Worm (Caenorhabditis elegans) whole organism, L3 larva: ENCODE results near the gene nep-17.

ENCODE experiments used
- ZK546.5 ChIP-seq: sonication (generic microtip); optimal IDR thresholded peaks from 2 replicates; lab custom pipeline; 2017; ENCODE audit warnings: missing biosample characterization, missing genetic modification characterization
- daf-12 ChIP-seq: fragments of 150-350 bp; optimal IDR thresholded peaks from 2 replicates; lab custom pipeline; 2014; ENCODE audit warnings: missing biosample characterization, missing genetic modification reagents, missing genetic modification characterization
- egl-27 ChIP-seq: sonication (generic microtip); optimal IDR thresholded peaks from 4 replicates; lab custom pipeline; 2017; ENCODE audit warnings: missing biosample characterization, missing genetic modification reagents, missing genetic modification characterization
- nhr-11 ChIP-seq: fragments of 150-350 bp; optimal IDR thresholded peaks from 2 replicates; lab custom pipeline; 2014; ENCODE audit warnings: missing biosample characterization, missing genetic modification characterization
- nhr-237 ChIP-seq: fragments of 150-350 bp; optimal IDR thresholded peaks from 2 replicates; lab custom pipeline; 2014; ENCODE audit warnings: missing biosample characterization, missing genetic modification characterization
- nhr-25 ChIP-seq: sonication (generic microtip); optimal IDR thresholded peaks from 2 replicates; lab custom pipeline; 2017; ENCODE audit warnings: missing biosample characterization, missing genetic modification characterization
- tbx-2 ChIP-seq: sonication (generic microtip); optimal IDR thresholded peaks from 2 replicates; lab custom pipeline; 2016; ENCODE audit warnings: mild to moderate bottlenecking, missing genetic modification characterization, missing compliant biosample characterization
- unc-62 ChIP-seq: fragments of 150-350 bp; sonication (generic microtip); optimal IDR thresholded peaks from 4 replicates; lab custom pipeline; 2014; ENCODE audit warnings: missing biosample characterization, missing genetic modification reagents, missing genetic modification characterization

DNA sequence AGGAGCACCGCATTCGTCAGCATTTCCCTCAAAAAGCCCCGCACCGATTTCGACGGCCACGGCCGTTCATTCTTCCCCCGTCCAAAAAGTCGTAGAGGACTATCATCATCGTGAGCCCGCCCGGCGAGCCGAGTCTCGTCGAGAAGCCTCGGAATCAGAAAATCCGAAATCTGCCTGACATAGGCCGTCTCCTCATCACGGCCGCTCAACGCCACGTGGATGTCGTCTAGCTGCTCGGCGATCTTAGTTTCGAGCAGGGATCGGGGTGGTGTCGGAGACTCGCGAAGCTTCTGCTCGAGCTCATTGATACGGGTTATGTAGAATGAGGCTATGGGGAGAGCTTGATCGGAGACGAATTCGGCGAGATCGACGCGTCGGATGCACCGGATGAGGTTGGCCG, 21.5 kb downstream of the nep-17 start:
- no peak for TF ChIP-seq nhr-237 (tag; lab: Kevin White, UChicago)
- TF ChIP-seq tbx-2, result no peak
- TF ChIP-seq unc-62, result no peak
- TF ChIP-seq ZK546.5 (tag; lab: Kevin White, UChicago), result no peak
- no peak for TF ChIP-seq egl-27 (tag; lab: Kevin White, UChicago)
- TF ChIP-seq nhr-25 (tag; lab: Kevin White, UChicago), result no peak
- no peak for TF ChIP-seq daf-12
- no peak for TF ChIP-seq nhr-11 (tag; lab: Kevin White, UChicago)
